Worm (Caenorhabditis elegans) whole organism, L2 larva: ENCODE measurements around the gene Y17G7B.8.

Source experiments
- C34F6.9 ChIP-seq: fragments of 150-350 bp; optimal IDR thresholded peaks from 2 replicates; lab custom pipeline; 2014; ENCODE audit warnings: missing biosample characterization, missing genetic modification characterization
- Y55F3AM.14 ChIP-seq: fragments of 200-800 bp; sonication (Bioruptor generic); optimal IDR thresholded peaks from 2 replicates; lab custom pipeline; 2018; ENCODE audit warnings: mild to moderate bottlenecking, missing genetic modification characterization, missing compliant biosample characterization
- ZK546.5 ChIP-seq: sonication (generic microtip); optimal IDR thresholded peaks from 2 replicates; lab custom pipeline; 2017; ENCODE audit warnings: missing biosample characterization, missing genetic modification characterization
- alr-1 ChIP-seq: fragments of 150-350 bp; optimal IDR thresholded peaks from 2 replicates; lab custom pipeline; 2014; ENCODE audit warnings: missing biosample characterization, missing genetic modification characterization
- ama-1 ChIP-seq: fragments of 150-350 bp; optimal IDR thresholded peaks from 2 replicates; lab custom pipeline; 2018; ENCODE audit warnings: inconsistent platforms
- ceh-16 ChIP-seq: fragments of 150-350 bp; optimal IDR thresholded peaks from 2 replicates; lab custom pipeline; 2014; ENCODE audit warnings: missing biosample characterization, missing genetic modification characterization
- elt-1 ChIP-seq: fragments of 150-350 bp; optimal IDR thresholded peaks from 2 replicates; lab custom pipeline; 2014; ENCODE audit warnings: missing biosample characterization, missing genetic modification characterization
- fos-1 ChIP-seq: fragments of 150-350 bp; optimal IDR thresholded peaks from 2 replicates; lab custom pipeline; 2014; ENCODE audit warnings: missing biosample characterization, missing genetic modification characterization
- gmeb-1 ChIP-seq: fragments of 150-350 bp; optimal IDR thresholded peaks from 2 replicates; lab custom pipeline; 2014; ENCODE audit warnings: missing biosample characterization, missing genetic modification characterization
- lin-13 ChIP-seq: fragments of 150-350 bp; optimal IDR thresholded peaks from 2 replicates; lab custom pipeline; 2014; ENCODE audit warnings: missing biosample characterization, missing genetic modification reagents, missing genetic modification characterization
- lsy-2 ChIP-seq, 2 experiments: fragments of 150-350 bp in 1 of 2; sonication (generic microtip) in 1 of 2; optimal IDR thresholded peaks; 2 replicates each; lab custom pipeline; 2014 to 2017; ENCODE audit warnings: missing biosample characterization in 2 of 2, missing genetic modification characterization in 2 of 2
- nhr-129 ChIP-seq: fragments of 150-350 bp; optimal IDR thresholded peaks from 2 replicates; lab custom pipeline; 2014; ENCODE audit warnings: missing biosample characterization, missing genetic modification characterization
- nhr-21 ChIP-seq: fragments of 150-350 bp; optimal IDR thresholded peaks from 2 replicates; lab custom pipeline; 2014; ENCODE audit warnings: missing biosample characterization, missing genetic modification characterization
- nhr-237 ChIP-seq: fragments of 150-350 bp; optimal IDR thresholded peaks from 2 replicates; lab custom pipeline; 2014; ENCODE audit warnings: missing biosample characterization, missing genetic modification characterization
- nhr-25 ChIP-seq: fragments of 150-350 bp; sonication (generic microtip); optimal IDR thresholded peaks from 3 replicates; lab custom pipeline; 2014; ENCODE audit warnings: missing biosample characterization, missing genetic modification characterization
- skn-1 ChIP-seq: sonication (generic microtip); optimal IDR thresholded peaks from 2 replicates; lab custom pipeline; 2017; ENCODE audit warnings: missing biosample characterization, missing genetic modification characterization
- sma-3 ChIP-seq: sonication (generic microtip); optimal IDR thresholded peaks from 2 replicates; lab custom pipeline; 2016; ENCODE audit warnings: missing genetic modification reagents, missing genetic modification characterization, missing compliant biosample characterization
- sma-9 ChIP-seq, 2 experiments: fragments of 150-350 bp in 1 of 2; sonication (generic microtip) in 1 of 2; optimal IDR thresholded peaks; 2 replicates each; lab custom pipeline; 2014 to 2016; ENCODE audit warnings: missing genetic modification characterization in 2 of 2, mild to moderate bottlenecking in 1 of 2, missing biosample characterization in 1 of 2, missing compliant biosample characterization in 1 of 2, missing genetic modification reagents in 1 of 2, moderate library complexity in 1 of 2
- snpc-4 ChIP-seq: fragments of 150-350 bp; optimal IDR thresholded peaks from 2 replicates; lab custom pipeline; 2014; ENCODE audit warnings: missing biosample characterization, missing genetic modification characterization
- unc-39 ChIP-seq: fragments of 150-350 bp; optimal IDR thresholded peaks from 2 replicates; lab custom pipeline; 2014; ENCODE audit warnings: missing biosample characterization, missing genetic modification characterization
- unc-55 ChIP-seq: fragments of 150-350 bp; sonication (generic microtip); optimal IDR thresholded peaks from 3 replicates; lab custom pipeline; 2014; ENCODE audit warnings: missing biosample characterization, missing genetic modification reagents, missing genetic modification characterization
- unc-62 ChIP-seq: fragments of 150-350 bp; optimal IDR thresholded peaks from 2 replicates; lab custom pipeline; 2014; ENCODE audit warnings: missing biosample characterization, missing genetic modification reagents, missing genetic modification characterization
- zag-1 ChIP-seq: fragments of 150-350 bp; optimal IDR thresholded peaks from 2 replicates; lab custom pipeline; 2014; ENCODE audit warnings: missing biosample characterization, missing genetic modification characterization

Y17G7B.8 gene

ce11 chrII:12067451-12068076 is 40.0 kb upstream of the Y17G7B.8 start, which contains the start of gene Y17G7B.22:
Gene Y17G7B.22 (plus strand): TSS chrII:12068026.
- TF ChIP-seq snpc-4 (tag; lab: Kevin White, UChicago) (no peak), C34F6.9 (tag; lab: Kevin White, UChicago) (peak; percentile 34), unc-62 (no peak), zag-1 (tag; lab: Kevin White, UChicago) (no peak), unc-55 (GFP tag; lab: Kevin White, UChicago) (peak; percentile 8)

ce11 chrII:12064680-12065135 is 37.2 kb upstream of the Y17G7B.8 start, which contains the start of gene arrd-8:
Gene arrd-8 (plus strand): TSS chrII:12065085.
- peak; percentile 57 for TF ChIP-seq sma-9 (GFP tag; optimal IDR thresholded peaks at IDR 0.05; lab: Kevin White, UChicago)
- no peak for TF ChIP-seq sma-9 (tag; optimal IDR thresholded peaks at IDR 0.05; lab: Kevin White, UChicago)
- no peak for TF ChIP-seq C34F6.9 (tag; lab: Kevin White, UChicago)
- no peak for TF ChIP-seq nhr-129
- TF ChIP-seq snpc-4 (tag; lab: Kevin White, UChicago): no peak
- TF ChIP-seq gmeb-1 (tag; lab: Kevin White, UChicago): peak; percentile 4
- no peak for TF ChIP-seq nhr-25 (tag; lab: Kevin White, UChicago)
- no peak for TF ChIP-seq unc-62
- TF ChIP-seq fos-1 (tag; lab: Kevin White, UChicago): peak; percentile 85

- TF ChIP-seq alr-1 (no peak), fos-1 (tag; lab: Kevin White, UChicago) (peak; percentile 99), unc-39 (tag; lab: Kevin White, UChicago) (no peak), sma-9 (GFP tag; optimal IDR thresholded peaks at IDR 0.05; lab: Kevin White, UChicago) (peak; percentile 13), sma-9 (tag; optimal IDR thresholded peaks at IDR 0.05; lab: Kevin White, UChicago) (no peak), gmeb-1 (tag; lab: Kevin White, UChicago) (peak; percentile 30)
Observed at ce11 chrII:12063076-12063475, 35.5 kb upstream of the Y17G7B.8 start.

- TF ChIP-seq ceh-16 (tag; lab: Kevin White, UChicago) (no peak), lsy-2 (tag; optimal IDR thresholded peaks at IDR 0.05; lab: Kevin White, UChicago) (no peak), nhr-237 (tag; lab: Kevin White, UChicago) (no peak), nhr-21 (tag; lab: Kevin White, UChicago) (no peak), alr-1 (no peak), sma-3 (no peak), Y55F3AM.14 (GFP tag; lab: Kevin White, UChicago) (no peak), ZK546.5 (no peak), nhr-25 (tag; lab: Kevin White, UChicago) (no peak)
Observed at ce11 chrII:12062521-12062920, 35.0 kb upstream of the Y17G7B.8 start, which contains the start of gene arrd-7. Gene arrd-7 (minus strand): TSS chrII:12062621.

- TF ChIP-seq nhr-21 (tag; lab: Kevin White, UChicago) (peak; percentile 6), elt-1 (tag; lab: Kevin White, UChicago) (no peak), nhr-25 (tag; lab: Kevin White, UChicago) (peak; percentile 56), sma-3 (no peak)
- TF ChIP-seq, all 48 proteins: peak for 2
Observed at ce11 chrII:12059872-12060271, 32.3 kb upstream of the Y17G7B.8 start.

- peak; percentile 18 for TF ChIP-seq sma-3
- peak; percentile 34 for TF ChIP-seq ama-1 (lab: Kevin White, UChicago)
- TF ChIP-seq ZK546.5: no peak
- TF ChIP-seq skn-1 (tag; lab: Kevin White, UChicago): no peak
- TF ChIP-seq Y55F3AM.14 (GFP tag; lab: Kevin White, UChicago): no peak
- TF ChIP-seq snpc-4 (tag; lab: Kevin White, UChicago): no peak
Observed at ce11 chrII:12058298-12058697, 30.8 kb upstream of the Y17G7B.8 start.

ce11 chrII:12055408-12056140 is 28.0 kb upstream of the Y17G7B.8 start:
- TF ChIP-seq lin-13 (GFP tag; lab: Kevin White, UChicago) (peak; percentile 5), ZK546.5 (no peak)
- TF ChIP-seq, all 48 proteins: peak for 1

DNA sequence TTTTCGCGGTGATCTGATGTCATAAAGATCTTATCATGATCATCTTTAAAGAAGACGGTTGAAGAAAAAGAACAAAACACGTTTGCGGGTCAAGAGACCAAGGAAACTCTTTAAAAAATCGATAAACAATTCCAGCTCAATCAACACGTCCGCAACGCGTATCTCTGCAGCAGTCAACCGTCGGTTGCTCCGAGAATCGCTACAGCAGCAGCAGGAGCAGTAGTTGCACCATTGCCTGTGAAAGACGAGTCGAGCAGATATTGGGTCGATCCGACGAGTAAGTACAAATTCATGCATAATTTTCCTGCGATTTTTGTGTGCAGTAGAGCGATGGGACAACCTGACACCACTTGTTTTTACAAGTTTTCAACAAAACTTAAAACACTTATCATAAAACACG is 27.0 kb upstream of the Y17G7B.8 start:
- TF ChIP-seq nhr-25 (tag; lab: Kevin White, UChicago): peak; percentile 14
- no peak for TF ChIP-seq nhr-237 (tag; lab: Kevin White, UChicago)
- peak; percentile 50 for TF ChIP-seq ama-1 (lab: Kevin White, UChicago)
